Worm (Caenorhabditis elegans) whole organism, early embryonic: ENCODE data around the gene glit-1.

Experiments
- aly-1 ChIP-seq: sonication (generic microtip); optimal IDR thresholded peaks from 2 replicates; lab custom pipeline; 2016; ENCODE audit warnings: missing genetic modification characterization, missing compliant biosample characterization
- ama-1 ChIP-seq: fragments of 150-350 bp; optimal IDR thresholded peaks from 2 replicates; lab custom pipeline; 2014
- ceh-13 ChIP-seq: fragments of 200-800 bp; sonication (Bioruptor generic); optimal IDR thresholded peaks from 2 replicates; lab custom pipeline; 2018; ENCODE audit warnings: mild to moderate bottlenecking, missing genetic modification characterization, missing compliant biosample characterization
- flt-1 ChIP-seq: fragments of 200-800 bp; sonication (Bioruptor generic); IDR thresholded peaks from 2 replicates; pipeline ENCODE4 v1.3.6; 2022; ENCODE audit warnings: missing genetic modification characterization, missing compliant biosample characterization
- hmg-4 ChIP-seq: fragments of 200-800 bp; sonication (Bioruptor generic); optimal IDR thresholded peaks from 2 replicates; lab custom pipeline; 2018; ENCODE audit warnings: mild to moderate bottlenecking, missing genetic modification characterization, missing compliant biosample characterization
- pes-1 ChIP-seq: fragments of 200-800 bp; sonication (Bioruptor generic); IDR thresholded peaks from 2 replicates; pipeline ENCODE4 v1.3.6; 2022; ENCODE audit warnings: missing genetic modification reagents, missing genetic modification characterization, missing compliant biosample characterization
- sea-1 ChIP-seq: fragments of 200-800 bp; sonication (Bioruptor generic); conservative IDR thresholded peaks from 2 replicates; pipeline ENCODE4 v1.3.6; 2022; ENCODE audit warnings: missing genetic modification characterization, missing compliant biosample characterization
- tbx-11 ChIP-seq: fragments of 200-800 bp; sonication (Bioruptor generic); IDR thresholded peaks from 2 replicates; pipeline ENCODE4 v1.3.6; 2022; ENCODE audit warnings: missing genetic modification characterization, missing compliant biosample characterization

- TF ChIP-seq sea-1: no peak
- no peak for TF ChIP-seq flt-1 (GFP tag; lab: Robert Waterston, UW)
- no peak for TF ChIP-seq hmg-4 (GFP tag; lab: Kevin White, UChicago)
- TF ChIP-seq ama-1 (lab: Kevin White, UChicago): no peak
- no peak for TF ChIP-seq pes-1 (GFP tag; lab: Robert Waterston, UW)
- TF ChIP-seq tbx-11: no peak
- no peak for TF ChIP-seq aly-1 (tag; lab: Kevin White, UChicago)
- no peak for TF ChIP-seq ceh-13 (GFP tag; lab: Kevin White, UChicago)
These were observed 17.3 kb upstream of the glit-1 start for ce11 chrX:4694611-4695370.
